Worm (Caenorhabditis elegans): ENCODE results near the gene slr-2.

DNA sequence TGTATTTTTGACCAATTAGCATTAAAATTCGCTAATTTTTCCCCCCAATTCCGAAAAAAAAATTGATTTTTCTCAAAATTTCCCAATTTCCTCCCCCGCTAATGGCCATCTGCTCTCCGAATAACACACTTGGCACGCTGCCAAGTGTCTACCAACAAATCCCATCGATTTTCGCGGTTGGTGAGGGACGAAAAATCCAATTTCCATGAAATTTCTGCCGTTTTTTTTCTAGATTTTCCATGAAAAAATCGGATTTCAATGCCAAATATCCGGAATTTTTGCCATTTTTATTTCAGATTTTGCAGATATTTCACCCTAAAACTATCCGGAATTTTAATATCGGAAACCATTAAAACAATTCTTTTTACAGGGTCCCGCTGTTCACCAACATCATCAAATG lies 22.5 kb downstream of the slr-2 start:
- TF ChIP-seq ztf-16 (tag; optimal IDR thresholded peaks at IDR 0.05) (no peak), elt-2 (tag; optimal IDR thresholded peaks at IDR 0.05) (no peak), ceh-14 (tag; optimal IDR thresholded peaks at IDR 0.05) (no peak), sox-4 (tag; optimal IDR thresholded peaks at IDR 0.05) (no peak), dmd-4 (tag; optimal IDR thresholded peaks at IDR 0.05; ENCODE audit: borderline replicate concordance) (no peak)

All from whole organism, late embryonic.